Worm (Caenorhabditis elegans) whole organism, L1 larva: Measurements from ENCODE around the gene F10E9.10.

Experiments
- alr-1 ChIP-seq: fragments of 200-800 bp; sonication (Bioruptor generic); optimal IDR thresholded peaks from 2 replicates; lab custom pipeline; 2018; ENCODE audit warnings: borderline replicate concordance, mild to moderate bottlenecking, missing genetic modification characterization, missing compliant biosample characterization
- ceh-82 ChIP-seq, 3 experiments: fragments of 150-350 bp in 1 of 3; sonication (generic microtip) in 2 of 3; optimal IDR thresholded peaks; 2 replicates each; lab custom pipeline; 2014 to 2017; ENCODE audit warnings: missing biosample characterization in 3 of 3, missing genetic modification characterization in 3 of 3
- egl-27 ChIP-seq, 2 experiments: fragments of 150-350 bp in 1 of 2; sonication (generic microtip); optimal IDR thresholded peaks; 3 replicates each; lab custom pipeline; 2017 to 2018; ENCODE audit warnings: missing biosample characterization in 2 of 2, missing genetic modification characterization in 2 of 2, missing genetic modification reagents in 2 of 2
- elt-3 ChIP-seq, 6 experiments: fragments of 150-350 bp in 1 of 6; sonication (generic microtip); optimal IDR thresholded peaks; 2 replicates each; lab custom pipeline; 2017 to 2018; ENCODE audit warnings: missing biosample characterization in 6 of 6, missing genetic modification characterization in 6 of 6, inconsistent platforms in 1 of 6
- fkh-8 ChIP-seq: sonication (generic microtip); optimal IDR thresholded peaks from 2 replicates; lab custom pipeline; 2016; ENCODE audit warnings: mild to moderate bottlenecking, missing genetic modification characterization, missing compliant biosample characterization
- lin-35 ChIP-seq, 2 experiments: fragments of 150-350 bp; optimal IDR thresholded peaks; 2 replicates each; lab custom pipeline; 2014; ENCODE audit warnings: missing biosample characterization in 2 of 2, missing genetic modification characterization in 2 of 2, missing genetic modification reagents in 2 of 2
- lin-39 ChIP-seq: fragments of 150-350 bp; optimal IDR thresholded peaks from 2 replicates; lab custom pipeline; 2014; ENCODE audit warnings: missing biosample characterization, missing genetic modification reagents, missing genetic modification characterization
- nhr-19 ChIP-seq: fragments of 200-800 bp; sonication (Bioruptor generic); conservative IDR thresholded peaks from 2 replicates; pipeline ENCODE4 v1.3.6; 2022; ENCODE audit warnings: missing genetic modification characterization, missing compliant biosample characterization
- unc-62 ChIP-seq: fragments of 150-350 bp; optimal IDR thresholded peaks from 2 replicates; lab custom pipeline; 2014; ENCODE audit warnings: missing biosample characterization, missing genetic modification reagents, missing genetic modification characterization

ce11 chrIII:8320183-8320582 is at the start of gene F10E9.10:
- TF ChIP-seq fkh-8 (tag; lab: Kevin White, UChicago) (no peak), lin-39 (no peak), egl-27 (tag; optimal IDR thresholded peaks at IDR 0.05; lab: Kevin White, UChicago) (no peak), unc-62 (GFP tag; lab: Kevin White, UChicago) (no peak), alr-1 (tag; lab: Kevin White, UChicago) (no peak), ceh-82 (tag; optimal IDR thresholded peaks at IDR 0.05; lab: Kevin White, UChicago) (no peak), lin-35 (GFP tag; optimal IDR thresholded peaks at IDR 0.05; lab: Kevin White, UChicago) (no peak), elt-3 (tag; optimal IDR thresholded peaks at IDR 0.05; lab: Kevin White, UChicago) (no peak), nhr-19 (GFP tag; lab: Robert Waterston, UW) (no peak)
